Fruit fly (Drosophila melanogaster) whole organism, adult: ENCODE results near the gene Vps15.
A peak's percentile ranks its signal among the peaks of the same experiment; 100 is the strongest.

Experiments used
- CG5204 ChIP-seq: fragments of 200-800 bp; sonication (Bioruptor generic); optimal IDR thresholded peaks from 2 replicates; lab custom pipeline; 2016; ENCODE audit warnings: missing biosample characterization, missing genetic modification characterization
- CG7101 ChIP-seq: fragments of 200-800 bp; sonication (Bioruptor generic); optimal IDR thresholded peaks from 2 replicates; lab custom pipeline; 2018; ENCODE audit warnings: missing biosample characterization, mild to moderate bottlenecking, missing genetic modification characterization, moderate library complexity
- Crg-1 ChIP-seq: fragments of 200-800 bp; sonication (Bioruptor generic); optimal IDR thresholded peaks from 2 replicates; lab custom pipeline; 2016; ENCODE audit warnings: missing biosample characterization, missing genetic modification characterization
- kay ChIP-seq: fragments of 200-800 bp; sonication (Bioruptor generic); peaks from one replicate; lab custom pipeline; 2016; ENCODE audit warnings: missing biosample characterization, missing genetic modification characterization, borderline replicate concordance
- ovo ChIP-seq: fragments of 200-800 bp; sonication (Bioruptor generic); optimal IDR thresholded peaks from 2 replicates; lab custom pipeline; 2016; ENCODE audit warnings: missing biosample characterization, missing genetic modification characterization

dm6 chr3R:9245576-9246200 lies at the start of gene Vps15:
- peak; percentile 84 for TF ChIP-seq CG7101
- TF ChIP-seq kay (GFP tag; lab: Kevin White, UChicago), result peak; percentile 80
- TF ChIP-seq Crg-1 (GFP tag; lab: Kevin White, UChicago), result peak; percentile 16
- no peak for TF ChIP-seq ovo
- TF ChIP-seq CG5204, result no peak
